Worm (Caenorhabditis elegans): Measurements from ENCODE around the gene snrp-3.
A peak's percentile ranks its signal among the peaks of the same experiment; 100 is the strongest.

The snrp-3 gene

ce11 chrIV:8654115-8654628, 33.4 kb downstream of the snrp-3 start, which contains the start of gene C49C8.1:
Gene C49C8.1, plus strand, starts transcription at chrIV:8654578.
- TF ChIP-seq mdl-1 (tag; optimal IDR thresholded peaks at IDR 0.05) (no peak), lin-39 (tag; optimal IDR thresholded peaks at IDR 0.05) (no peak), nhr-6 (tag; optimal IDR thresholded peaks at IDR 0.05) (no peak), sem-4 (tag; optimal IDR thresholded peaks at IDR 0.05) (no peak), blmp-1 (tag; optimal IDR thresholded peaks at IDR 0.05; ENCODE audit: insufficient read depth) (no peak), ztf-1 (GFP tag; conservative IDR thresholded peaks at IDR 0.05) (no peak), nhr-237 (tag; optimal IDR thresholded peaks at IDR 0.05) (no peak)

- TF ChIP-seq Y55F3AM.14 (GFP tag; optimal IDR thresholded peaks at IDR 0.05) (no peak), fos-1 (tag; optimal IDR thresholded peaks at IDR 0.05) (peak; percentile 42), nhr-21 (tag; optimal IDR thresholded peaks at IDR 0.05) (no peak)
Measured at ce11 chrIV:8653592-8653991, 34.0 kb downstream of the snrp-3 start, which contains the start of gene C49C8.5. Gene C49C8.5, minus strand, starts transcription at chrIV:8653664.

- TF ChIP-seq crh-2 (tag; optimal IDR thresholded peaks at IDR 0.05) (no peak), sem-4 (tag; optimal IDR thresholded peaks at IDR 0.05) (no peak), ztf-4 (tag; optimal IDR thresholded peaks at IDR 0.05) (no peak), R02D3.7 (tag; optimal IDR thresholded peaks at IDR 0.05) (no peak), mab-5 (tag; optimal IDR thresholded peaks at IDR 0.05) (no peak), nhr-23 (tag; optimal IDR thresholded peaks at IDR 0.05) (no peak)
Measured at ce11 chrIV:8651835-8652234, 35.8 kb downstream of the snrp-3 start, which contains the start of gene C49C8.8. Gene C49C8.8, plus strand, starts transcription at chrIV:8652135.

ce11 chrIV:8650696-8651095, 36.9 kb downstream of the snrp-3 start, which contains the start of gene C49C8.2:
Gene C49C8.2, plus strand, starts transcription at chrIV:8651088.
- no peak for TF ChIP-seq nhr-129 (tag; optimal IDR thresholded peaks at IDR 0.05)
- TF ChIP-seq ztf-4 (tag; optimal IDR thresholded peaks at IDR 0.05) = no peak
- peak; percentile 20 for TF ChIP-seq crh-2 (tag; optimal IDR thresholded peaks at IDR 0.05)
- TF ChIP-seq ama-1 (optimal IDR thresholded peaks at IDR 0.05) = no peak
- peak; percentile 55 for TF ChIP-seq fos-1 (tag; optimal IDR thresholded peaks at IDR 0.05)
- no peak for TF ChIP-seq dmd-4 (tag; optimal IDR thresholded peaks at IDR 0.05)
- no peak for TF ChIP-seq mdl-1 (tag; optimal IDR thresholded peaks at IDR 0.05)
- peak; percentile 20 for TF ChIP-seq C34F6.9 (tag; optimal IDR thresholded peaks at IDR 0.05)
- peak; percentile 17 for TF ChIP-seq gmeb-1 (tag; optimal IDR thresholded peaks at IDR 0.05)
- peak; percentile 57 for TF ChIP-seq skn-1 (tag; optimal IDR thresholded peaks at IDR 0.05)

- no peak for TF ChIP-seq blmp-1 (tag; optimal IDR thresholded peaks at IDR 0.05; ENCODE audit: insufficient read depth)
- no peak for TF ChIP-seq dmd-4 (tag; optimal IDR thresholded peaks at IDR 0.05)
- no peak for TF ChIP-seq mdl-1 (tag; optimal IDR thresholded peaks at IDR 0.05)
- TF ChIP-seq elt-1 (tag; optimal IDR thresholded peaks at IDR 0.05) = no peak
- TF ChIP-seq ZK546.5 (tag; optimal IDR thresholded peaks at IDR 0.05) = no peak
- no peak for TF ChIP-seq lsy-2 (tag; optimal IDR thresholded peaks at IDR 0.05)
- no peak for TF ChIP-seq skn-1 (tag; optimal IDR thresholded peaks at IDR 0.05)
- TF ChIP-seq nhr-21 (tag; optimal IDR thresholded peaks at IDR 0.05) = no peak
- TF ChIP-seq egl-27 (tag; optimal IDR thresholded peaks at IDR 0.05) = no peak
- no peak for TF ChIP-seq ama-1 (optimal IDR thresholded peaks at IDR 0.05)
- no peak for TF ChIP-seq sma-3 (GFP tag; optimal IDR thresholded peaks at IDR 0.05)
- TF ChIP-seq gmeb-1 (tag; optimal IDR thresholded peaks at IDR 0.05) = no peak
- no peak for TF ChIP-seq R02D3.7 (tag; optimal IDR thresholded peaks at IDR 0.05)
- no peak for TF ChIP-seq unc-39 (tag; optimal IDR thresholded peaks at IDR 0.05)
- TF ChIP-seq nhr-6 (tag; optimal IDR thresholded peaks at IDR 0.05) = no peak
- TF ChIP-seq ztf-4 (tag; optimal IDR thresholded peaks at IDR 0.05) = no peak
- no peak for TF ChIP-seq lin-39 (tag; optimal IDR thresholded peaks at IDR 0.05)
- no peak for TF ChIP-seq Y55F3AM.14 (GFP tag; optimal IDR thresholded peaks at IDR 0.05)
- no peak for TF ChIP-seq nhr-77 (tag; optimal IDR thresholded peaks at IDR 0.05)
- TF ChIP-seq fos-1 (tag; optimal IDR thresholded peaks at IDR 0.05) = no peak
Measured at ce11 chrIV:8648502-8648901, 39.1 kb downstream of the snrp-3 start, which contains the start of gene cyp-33E1. Gene cyp-33E1, minus strand, starts transcription at chrIV:8648602.

DNA sequence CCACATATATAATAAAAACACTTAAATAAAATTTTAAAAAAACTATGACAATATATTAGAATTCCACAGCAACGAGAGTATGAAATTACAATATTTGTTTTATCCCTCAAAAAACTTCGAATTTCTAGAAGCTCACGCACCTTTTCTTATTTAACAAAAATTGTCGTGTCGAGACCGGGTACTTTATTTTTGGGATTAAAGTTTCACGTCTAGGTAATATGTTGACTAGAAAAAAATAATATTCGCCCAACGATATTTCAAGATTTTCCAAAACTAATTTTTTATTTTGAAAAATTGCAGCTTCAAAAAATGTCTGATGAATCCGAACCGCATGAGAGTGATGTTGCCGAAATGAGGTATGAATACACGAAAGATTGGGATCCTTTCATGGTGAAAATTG, 43.2 kb downstream of the snrp-3 start, which contains the start of gene C49C8.3:
TSS of gene C49C8.3 (plus strand) at position 301 of the 400 bp plus-strand sequence.
- TF ChIP-seq nhr-129 (tag; optimal IDR thresholded peaks at IDR 0.05) = no peak
- TF ChIP-seq nhr-11 (tag; optimal IDR thresholded peaks at IDR 0.05) = no peak
- TF ChIP-seq alr-1 (tag; optimal IDR thresholded peaks at IDR 0.05) = no peak
- TF ChIP-seq ztf-11 (tag; optimal IDR thresholded peaks at IDR 0.05) = no peak
- no peak for TF ChIP-seq elt-1 (tag; optimal IDR thresholded peaks at IDR 0.05)
- no peak for TF ChIP-seq peb-1 (tag; optimal IDR thresholded peaks at IDR 0.05)
- no peak for TF ChIP-seq nhr-12 (tag; optimal IDR thresholded peaks at IDR 0.05)
- no peak for TF ChIP-seq C34F6.9 (tag; optimal IDR thresholded peaks at IDR 0.05)
- TF ChIP-seq mdl-1 (tag; optimal IDR thresholded peaks at IDR 0.05) = no peak
- no peak for TF ChIP-seq sem-4 (tag; optimal IDR thresholded peaks at IDR 0.05)
- TF ChIP-seq unc-62 (GFP tag; optimal IDR thresholded peaks at IDR 0.05) = no peak
- no peak for TF ChIP-seq ztf-1 (GFP tag; conservative IDR thresholded peaks at IDR 0.05)
- no peak for TF ChIP-seq unc-39 (tag; optimal IDR thresholded peaks at IDR 0.05)
- TF ChIP-seq nhr-21 (tag; optimal IDR thresholded peaks at IDR 0.05) = no peak
- TF ChIP-seq unc-55 (GFP tag; optimal IDR thresholded peaks at IDR 0.05) = no peak

Data from whole organism, L2 larva.